Worm (Caenorhabditis elegans) whole organism, L2 larva: Measurements from ENCODE around the gene Y116A8C.38.
A peak's percentile ranks its signal among the peaks of the same experiment; 100 is the strongest.

Experiments
- C34F6.9 ChIP-seq: fragments of 150-350 bp; optimal IDR thresholded peaks from 2 replicates; lab custom pipeline; 2014; ENCODE audit warnings: missing biosample characterization, missing genetic modification characterization
- R02D3.7 ChIP-seq: fragments of 150-350 bp; optimal IDR thresholded peaks from 2 replicates; lab custom pipeline; 2014; ENCODE audit warnings: missing biosample characterization, missing genetic modification characterization
- Y55F3AM.14 ChIP-seq: fragments of 200-800 bp; sonication (Bioruptor generic); optimal IDR thresholded peaks from 2 replicates; lab custom pipeline; 2018; ENCODE audit warnings: mild to moderate bottlenecking, missing genetic modification characterization, missing compliant biosample characterization
- ZK546.5 ChIP-seq: sonication (generic microtip); optimal IDR thresholded peaks from 2 replicates; lab custom pipeline; 2017; ENCODE audit warnings: missing biosample characterization, missing genetic modification characterization
- alr-1 ChIP-seq: fragments of 150-350 bp; optimal IDR thresholded peaks from 2 replicates; lab custom pipeline; 2014; ENCODE audit warnings: missing biosample characterization, missing genetic modification characterization
- aly-2 ChIP-seq: fragments of 150-350 bp; optimal IDR thresholded peaks from 2 replicates; lab custom pipeline; 2014; ENCODE audit warnings: missing biosample characterization, missing genetic modification characterization
- ama-1 ChIP-seq: fragments of 150-350 bp; optimal IDR thresholded peaks from 2 replicates; lab custom pipeline; 2018; ENCODE audit warnings: inconsistent platforms
- blmp-1 ChIP-seq: sonication (generic microtip); optimal IDR thresholded peaks from 2 replicates; lab custom pipeline; 2017; ENCODE audit warnings: missing genetic modification characterization, mild to moderate bottlenecking, missing compliant biosample characterization, antibody characterized with exemption, moderate library complexity; ENCODE audit not compliant: insufficient read depth
- ceh-82 ChIP-seq: fragments of 150-350 bp; optimal IDR thresholded peaks from 2 replicates; lab custom pipeline; 2014; ENCODE audit warnings: missing biosample characterization, missing genetic modification characterization
- crh-2 ChIP-seq: sonication (generic microtip); optimal IDR thresholded peaks from 2 replicates; lab custom pipeline; 2017; ENCODE audit warnings: missing biosample characterization, missing genetic modification characterization
- dmd-4 ChIP-seq: sonication (generic microtip); optimal IDR thresholded peaks from 2 replicates; lab custom pipeline; 2017; ENCODE audit warnings: missing biosample characterization, missing genetic modification characterization
- elt-1 ChIP-seq: fragments of 150-350 bp; optimal IDR thresholded peaks from 2 replicates; lab custom pipeline; 2014; ENCODE audit warnings: missing biosample characterization, missing genetic modification characterization
- elt-3 ChIP-seq: sonication (generic microtip); optimal IDR thresholded peaks from 2 replicates; lab custom pipeline; 2017; ENCODE audit warnings: missing biosample characterization, missing genetic modification characterization
- fos-1 ChIP-seq: fragments of 150-350 bp; optimal IDR thresholded peaks from 2 replicates; lab custom pipeline; 2014; ENCODE audit warnings: missing biosample characterization, missing genetic modification characterization
- gmeb-1 ChIP-seq: fragments of 150-350 bp; optimal IDR thresholded peaks from 2 replicates; lab custom pipeline; 2014; ENCODE audit warnings: missing biosample characterization, missing genetic modification characterization
- lin-11 ChIP-seq: fragments of 150-350 bp; sonication (generic microtip); optimal IDR thresholded peaks from 2 replicates; lab custom pipeline; 2014; ENCODE audit warnings: missing biosample characterization, missing genetic modification characterization, inconsistent platforms, mixed read lengths
- lin-13 ChIP-seq: fragments of 150-350 bp; optimal IDR thresholded peaks from 2 replicates; lab custom pipeline; 2014; ENCODE audit warnings: missing biosample characterization, missing genetic modification reagents, missing genetic modification characterization
- lin-39 ChIP-seq: fragments of 150-350 bp; optimal IDR thresholded peaks from 2 replicates; lab custom pipeline; 2014; ENCODE audit warnings: missing biosample characterization, missing genetic modification reagents, missing genetic modification characterization
- mab-5 ChIP-seq: fragments of 150-350 bp; optimal IDR thresholded peaks from 2 replicates; lab custom pipeline; 2014; ENCODE audit warnings: missing biosample characterization, missing genetic modification characterization
- mbf-1 ChIP-seq: sonication (generic microtip); optimal IDR thresholded peaks from 2 replicates; lab custom pipeline; 2017; ENCODE audit warnings: missing biosample characterization, missing genetic modification characterization
- mdl-1 ChIP-seq, 2 experiments: fragments of 150-350 bp in 1 of 2; sonication (generic microtip) in 1 of 2; optimal IDR thresholded peaks; 2 replicates each; lab custom pipeline; 2017; ENCODE audit warnings: missing biosample characterization in 2 of 2, missing genetic modification characterization in 2 of 2
- nhr-10 ChIP-seq: sonication (generic microtip); optimal IDR thresholded peaks from 2 replicates; lab custom pipeline; 2017; ENCODE audit warnings: missing biosample characterization, missing genetic modification characterization
- nhr-11 ChIP-seq: fragments of 150-350 bp; optimal IDR thresholded peaks from 2 replicates; lab custom pipeline; 2014; ENCODE audit warnings: missing biosample characterization, missing genetic modification characterization
- nhr-12 ChIP-seq: fragments of 150-350 bp; optimal IDR thresholded peaks from 2 replicates; lab custom pipeline; 2014; ENCODE audit warnings: missing biosample characterization, missing genetic modification characterization
- nhr-129 ChIP-seq: fragments of 150-350 bp; optimal IDR thresholded peaks from 2 replicates; lab custom pipeline; 2014; ENCODE audit warnings: missing biosample characterization, missing genetic modification characterization
- nhr-21 ChIP-seq: fragments of 150-350 bp; optimal IDR thresholded peaks from 2 replicates; lab custom pipeline; 2014; ENCODE audit warnings: missing biosample characterization, missing genetic modification characterization
- nhr-23 ChIP-seq: fragments of 150-350 bp; optimal IDR thresholded peaks from 2 replicates; lab custom pipeline; 2014; ENCODE audit warnings: missing biosample characterization, missing genetic modification reagents, missing genetic modification characterization
- nhr-237 ChIP-seq: fragments of 150-350 bp; optimal IDR thresholded peaks from 2 replicates; lab custom pipeline; 2014; ENCODE audit warnings: missing biosample characterization, missing genetic modification characterization
- nhr-6 ChIP-seq: fragments of 150-350 bp; optimal IDR thresholded peaks from 2 replicates; lab custom pipeline; 2014; ENCODE audit warnings: missing biosample characterization, missing genetic modification characterization
- nhr-77 ChIP-seq: fragments of 150-350 bp; optimal IDR thresholded peaks from 2 replicates; lab custom pipeline; 2014; ENCODE audit warnings: missing biosample characterization, missing genetic modification characterization
- sem-4 ChIP-seq: fragments of 150-350 bp; optimal IDR thresholded peaks from 2 replicates; lab custom pipeline; 2014; ENCODE audit warnings: missing biosample characterization, missing genetic modification reagents, missing genetic modification characterization
- skn-1 ChIP-seq: sonication (generic microtip); optimal IDR thresholded peaks from 2 replicates; lab custom pipeline; 2017; ENCODE audit warnings: missing biosample characterization, missing genetic modification characterization
- sma-3 ChIP-seq: sonication (generic microtip); optimal IDR thresholded peaks from 2 replicates; lab custom pipeline; 2016; ENCODE audit warnings: missing genetic modification reagents, missing genetic modification characterization, missing compliant biosample characterization
- sma-9 ChIP-seq, 2 experiments: fragments of 150-350 bp in 1 of 2; sonication (generic microtip) in 1 of 2; optimal IDR thresholded peaks; 2 replicates each; lab custom pipeline; 2014 to 2016; ENCODE audit warnings: missing genetic modification characterization in 2 of 2, mild to moderate bottlenecking in 1 of 2, missing biosample characterization in 1 of 2, missing compliant biosample characterization in 1 of 2, missing genetic modification reagents in 1 of 2, moderate library complexity in 1 of 2
- unc-39 ChIP-seq: fragments of 150-350 bp; optimal IDR thresholded peaks from 2 replicates; lab custom pipeline; 2014; ENCODE audit warnings: missing biosample characterization, missing genetic modification characterization
- unc-55 ChIP-seq: fragments of 150-350 bp; sonication (generic microtip); optimal IDR thresholded peaks from 3 replicates; lab custom pipeline; 2014; ENCODE audit warnings: missing biosample characterization, missing genetic modification reagents, missing genetic modification characterization
- zag-1 ChIP-seq: fragments of 150-350 bp; optimal IDR thresholded peaks from 2 replicates; lab custom pipeline; 2014; ENCODE audit warnings: missing biosample characterization, missing genetic modification characterization
- ztf-1 ChIP-seq: fragments of 200-800 bp; sonication (Bioruptor generic); conservative IDR thresholded peaks from 2 replicates; pipeline ENCODE4 v1.3.6; 2022; ENCODE audit warnings: missing genetic modification characterization, missing compliant biosample characterization
- ztf-11 ChIP-seq: sonication (generic microtip); optimal IDR thresholded peaks from 2 replicates; lab custom pipeline; 2017; ENCODE audit warnings: missing biosample characterization, missing genetic modification characterization
- ztf-4 ChIP-seq: fragments of 150-350 bp; optimal IDR thresholded peaks from 2 replicates; lab custom pipeline; 2014; ENCODE audit warnings: missing biosample characterization, missing genetic modification characterization

The Y116A8C.38 gene

DNA sequence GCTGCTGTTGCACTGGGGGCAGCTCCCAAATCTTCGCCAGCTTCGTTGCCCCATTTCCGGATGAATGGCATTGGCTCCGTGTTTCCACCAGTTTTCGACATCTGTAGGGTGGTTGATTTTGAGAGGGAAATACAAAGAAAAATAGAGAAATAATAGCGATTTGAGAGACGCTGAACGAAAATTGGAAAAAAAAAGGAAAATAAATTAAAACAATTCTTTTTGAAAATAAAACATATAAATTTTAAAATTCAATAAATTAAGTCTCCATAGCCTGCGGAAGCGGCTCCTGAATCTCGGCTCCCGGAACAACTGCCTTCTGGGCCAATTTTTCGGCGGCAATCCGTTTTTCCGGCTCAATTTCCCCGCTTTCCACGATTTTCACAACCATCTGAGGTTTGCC lies 20.5 kb upstream of the Y116A8C.38 start, which contains the start of gene sfa-1:
Gene sfa-1 (minus strand): TSS at position 101 of the 400 bp plus-strand sequence.
- no peak for TF ChIP-seq lin-13 (GFP tag; lab: Kevin White, UChicago)
- TF ChIP-seq ceh-82 (tag; lab: Kevin White, UChicago) = no peak
- no peak for TF ChIP-seq dmd-4 (tag; lab: Kevin White, UChicago)
- TF ChIP-seq ztf-1 (GFP tag; lab: Robert Waterston, UW) = no peak
- TF ChIP-seq alr-1 (tag; lab: Kevin White, UChicago) = no peak
- TF ChIP-seq nhr-77 (tag; lab: Kevin White, UChicago) = no peak
- no peak for TF ChIP-seq ztf-4 (tag; lab: Kevin White, UChicago)

DNA sequence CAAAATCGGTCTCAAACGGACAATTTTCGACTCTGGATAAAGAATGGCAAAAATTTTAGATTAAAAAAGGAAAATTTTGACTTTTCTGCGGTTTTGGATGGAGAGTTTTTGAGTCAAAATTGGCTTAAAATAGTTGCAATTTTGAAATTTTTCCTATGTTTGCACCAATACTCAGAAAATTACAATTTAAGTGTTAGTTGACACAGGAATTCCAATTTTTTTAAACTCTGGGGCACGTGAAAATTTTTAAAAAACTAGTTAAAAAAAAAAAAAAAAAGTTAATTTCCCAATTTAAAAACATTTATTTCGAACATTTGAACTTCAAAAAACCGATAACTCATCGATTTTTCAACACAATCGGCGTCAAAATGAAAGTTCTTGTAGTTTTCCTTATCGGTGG lies 19.5 kb upstream of the Y116A8C.38 start, which contains the start of gene Y116A8C.33:
Gene Y116A8C.33 (plus strand): TSS at position 301 of the 400 bp plus-strand sequence.
- no peak for TF ChIP-seq ztf-11 (tag; lab: Kevin White, UChicago)
- no peak for TF ChIP-seq ceh-82 (tag; lab: Kevin White, UChicago)
- TF ChIP-seq mdl-1 (tag; optimal IDR thresholded peaks at IDR 0.05; lab: Kevin White, UChicago) = no peak
- no peak for TF ChIP-seq nhr-10
- TF ChIP-seq unc-55 = no peak
- TF ChIP-seq, all 48 proteins: peak for 0

ce11 chrIV:17116345-17116744 lies 15.0 kb upstream of the Y116A8C.38 start, which contains the start of gene cyn-13:
Gene cyn-13 (minus strand): TSS chrIV:17116657.
- TF ChIP-seq R02D3.7 (tag; lab: Kevin White, UChicago) (no peak), ceh-82 (tag; lab: Kevin White, UChicago) (no peak)
- TF ChIP-seq, all 48 proteins: peak for 0

ce11 chrIV:17116821-17117220 lies 14.5 kb upstream of the Y116A8C.38 start:
- TF ChIP-seq mab-5 (tag; lab: Kevin White, UChicago) (no peak), sma-9 (GFP tag; optimal IDR thresholded peaks at IDR 0.05; lab: Kevin White, UChicago) (no peak), sma-9 (tag; optimal IDR thresholded peaks at IDR 0.05; lab: Kevin White, UChicago) (no peak), ztf-1 (GFP tag; lab: Robert Waterston, UW) (no peak), nhr-237 (tag; lab: Kevin White, UChicago) (no peak), Y55F3AM.14 (GFP tag; lab: Kevin White, UChicago) (no peak), alr-1 (tag; lab: Kevin White, UChicago) (no peak), gmeb-1 (tag; lab: Kevin White, UChicago) (no peak), R02D3.7 (tag; lab: Kevin White, UChicago) (no peak), blmp-1 (tag; lab: Kevin White, UChicago) (no peak), lin-39 (no peak), dmd-4 (tag; lab: Kevin White, UChicago) (no peak), sem-4 (tag; lab: Kevin White, UChicago) (no peak), mdl-1 (tag; optimal IDR thresholded peaks at IDR 0.05; lab: Kevin White, UChicago) (no peak), aly-2 (tag; lab: Kevin White, UChicago) (no peak), zag-1 (tag; lab: Kevin White, UChicago) (no peak)

ce11 chrIV:17118585-17118984 lies 12.8 kb upstream of the Y116A8C.38 start, which contains the start of gene uaf-2:
Gene uaf-2 (minus strand): TSS chrIV:17118767.
- TF ChIP-seq C34F6.9 (tag; lab: Kevin White, UChicago) = peak; percentile 22
- no peak for TF ChIP-seq sem-4 (tag; lab: Kevin White, UChicago)
- TF ChIP-seq nhr-21 (tag; lab: Kevin White, UChicago) = no peak
- TF ChIP-seq lin-11 (tag; lab: Kevin White, UChicago) = no peak
- peak; percentile 6 for TF ChIP-seq crh-2
- TF ChIP-seq Y55F3AM.14 (GFP tag; lab: Kevin White, UChicago) = no peak
- TF ChIP-seq ztf-4 (tag; lab: Kevin White, UChicago) = no peak
- no peak for TF ChIP-seq unc-39 (tag; lab: Kevin White, UChicago)
- no peak for TF ChIP-seq ceh-82 (tag; lab: Kevin White, UChicago)
- no peak for TF ChIP-seq sma-9 (GFP tag; optimal IDR thresholded peaks at IDR 0.05; lab: Kevin White, UChicago)
- TF ChIP-seq sma-9 (tag; optimal IDR thresholded peaks at IDR 0.05; lab: Kevin White, UChicago) = no peak
- TF ChIP-seq skn-1 (tag; lab: Kevin White, UChicago) = no peak
- no peak for TF ChIP-seq ztf-1 (GFP tag; lab: Robert Waterston, UW)
- TF ChIP-seq aly-2 (tag; lab: Kevin White, UChicago) = no peak
- TF ChIP-seq blmp-1 (tag; lab: Kevin White, UChicago) = no peak
- TF ChIP-seq nhr-129 (tag; lab: Kevin White, UChicago) = peak; percentile 22
- no peak for TF ChIP-seq lin-39
- TF ChIP-seq sma-3 (GFP tag; lab: Kevin White, UChicago) = peak; percentile 36
- TF ChIP-seq gmeb-1 (tag; lab: Kevin White, UChicago) = peak; percentile 10
- no peak for TF ChIP-seq mdl-1 (tag; optimal IDR thresholded peaks at IDR 0.05; lab: Kevin White, UChicago)
- peak; percentile 54 for TF ChIP-seq unc-55
- no peak for TF ChIP-seq mab-5 (tag; lab: Kevin White, UChicago)
- no peak for TF ChIP-seq alr-1 (tag; lab: Kevin White, UChicago)
- TF ChIP-seq elt-3 (tag; lab: Kevin White, UChicago) = no peak
- TF ChIP-seq lin-13 (GFP tag; lab: Kevin White, UChicago) = no peak
- no peak for TF ChIP-seq ZK546.5
- TF ChIP-seq nhr-10 = no peak
- TF ChIP-seq ztf-11 (tag; lab: Kevin White, UChicago) = no peak
- TF ChIP-seq mbf-1 (tag; lab: Kevin White, UChicago) = no peak
- TF ChIP-seq nhr-6 (tag; lab: Kevin White, UChicago) = no peak
- no peak for TF ChIP-seq nhr-11 (tag; lab: Kevin White, UChicago)
- TF ChIP-seq fos-1 (tag; lab: Kevin White, UChicago) = no peak
- TF ChIP-seq nhr-23 (tag; lab: Kevin White, UChicago) = no peak
- no peak for TF ChIP-seq elt-1 (tag; lab: Kevin White, UChicago)
- TF ChIP-seq nhr-77 (tag; lab: Kevin White, UChicago) = no peak
- no peak for TF ChIP-seq ama-1 (lab: Kevin White, UChicago)
- no peak for TF ChIP-seq nhr-12
- TF ChIP-seq dmd-4 (tag; lab: Kevin White, UChicago) = no peak
